Worm (Caenorhabditis elegans): ENCODE measurements around the gene Y57A10B.6.

ce11 chrII:12394138-12394537 lies 4.3 kb downstream of the Y57A10B.6 start:
- no peak for TF ChIP-seq ztf-11 (tag; optimal IDR thresholded peaks at IDR 0.05)
- no peak for TF ChIP-seq cnd-1 (tag; optimal IDR thresholded peaks at IDR 0.05)
- no peak for TF ChIP-seq elt-1 (tag; optimal IDR thresholded peaks at IDR 0.05; ENCODE audit: borderline replicate concordance, insufficient read depth)
- TF ChIP-seq unc-62 (GFP tag; optimal IDR thresholded peaks at IDR 0.05), result no peak
- TF ChIP-seq nhr-28 (tag; optimal IDR thresholded peaks at IDR 0.05), result no peak
- no peak for TF ChIP-seq nhr-76 (tag; optimal IDR thresholded peaks at IDR 0.05)

Data from whole organism, mixed stage, embryonic.